Fruit fly (Drosophila melanogaster) whole organism, adult: ENCODE data around the gene CG4313.
A peak's percentile ranks its signal among the peaks of the same experiment; 100 is the strongest.

Experiments used
- CG11617 ChIP-seq: fragments of 200-800 bp; sonication (Bioruptor generic); optimal IDR thresholded peaks from 2 replicates; lab custom pipeline; 2017; ENCODE audit warnings: mild to moderate bottlenecking, missing biosample characterization, missing genetic modification reagents, missing genetic modification characterization
- CG12768 ChIP-seq: fragments of 200-800 bp; sonication (Bioruptor generic); optimal IDR thresholded peaks from 2 replicates; lab custom pipeline; 2017; ENCODE audit warnings: missing biosample characterization, missing genetic modification characterization, mild to moderate bottlenecking, moderate library complexity, missing genetic modification reagents
- CG14711 ChIP-seq: fragments of 200-800 bp; sonication (Bioruptor generic); optimal IDR thresholded peaks from 2 replicates; lab custom pipeline; 2018; ENCODE audit warnings: missing biosample characterization, mild to moderate bottlenecking, missing genetic modification characterization, moderate library complexity
- CG1620 ChIP-seq: fragments of 200-800 bp; sonication (Bioruptor generic); optimal IDR thresholded peaks from 2 replicates; lab custom pipeline; 2016; ENCODE audit warnings: missing biosample characterization, missing genetic modification characterization
- CG33017 ChIP-seq: fragments of 200-800 bp; sonication (Bioruptor generic); optimal IDR thresholded peaks from 2 replicates; lab custom pipeline; 2018; ENCODE audit warnings: missing biosample characterization, mild to moderate bottlenecking, missing genetic modification characterization, moderate library complexity
- CG5204 ChIP-seq: fragments of 200-800 bp; sonication (Bioruptor generic); optimal IDR thresholded peaks from 2 replicates; lab custom pipeline; 2016; ENCODE audit warnings: missing biosample characterization, missing genetic modification characterization
- CG7045 ChIP-seq: fragments of 200-800 bp; sonication (Bioruptor generic); optimal IDR thresholded peaks from 2 replicates; lab custom pipeline; 2017; ENCODE audit warnings: missing biosample characterization, mild to moderate bottlenecking, missing genetic modification characterization
- CG7101 ChIP-seq: fragments of 200-800 bp; sonication (Bioruptor generic); optimal IDR thresholded peaks from 2 replicates; lab custom pipeline; 2018; ENCODE audit warnings: missing biosample characterization, mild to moderate bottlenecking, missing genetic modification characterization, moderate library complexity
- Clk ChIP-seq: fragments of 200-800 bp; sonication (Bioruptor generic); optimal IDR thresholded peaks from 2 replicates; lab custom pipeline; 2017; ENCODE audit warnings: missing biosample characterization, missing genetic modification characterization
- Crg-1 ChIP-seq: fragments of 200-800 bp; sonication (Bioruptor generic); optimal IDR thresholded peaks from 2 replicates; lab custom pipeline; 2016; ENCODE audit warnings: missing biosample characterization, missing genetic modification characterization
- Hr96 ChIP-seq: fragments of 200-800 bp; sonication (Bioruptor generic); optimal IDR thresholded peaks from 2 replicates; lab custom pipeline; 2016; ENCODE audit warnings: missing biosample characterization, missing genetic modification characterization
- Mnt ChIP-seq: fragments of 200-800 bp; sonication (Bioruptor generic); optimal IDR thresholded peaks from 2 replicates; lab custom pipeline; 2016; ENCODE audit warnings: missing biosample characterization, mild to moderate bottlenecking, missing genetic modification characterization
- bab1 ChIP-seq: fragments of 200-800 bp; sonication (Bioruptor generic); optimal IDR thresholded peaks from 3 replicates; lab custom pipeline; 2019; ENCODE audit warnings: missing biosample characterization, mild to moderate bottlenecking, missing genetic modification characterization, moderate library complexity
- cic ChIP-seq: fragments of 200-800 bp; sonication (Bioruptor generic); optimal IDR thresholded peaks from 2 replicates; lab custom pipeline; 2017; ENCODE audit warnings: missing biosample characterization, mild to moderate bottlenecking, missing genetic modification characterization, moderate library complexity
- cnc ChIP-seq, 2 experiments: fragments of >200 bp; optimal IDR thresholded peaks; 2 replicates each; lab custom pipeline; 2017
- kay ChIP-seq: fragments of 200-800 bp; sonication (Bioruptor generic); peaks from one replicate; lab custom pipeline; 2016; ENCODE audit warnings: missing biosample characterization, missing genetic modification characterization, borderline replicate concordance
- ovo ChIP-seq: fragments of 200-800 bp; sonication (Bioruptor generic); optimal IDR thresholded peaks from 2 replicates; lab custom pipeline; 2016; ENCODE audit warnings: missing biosample characterization, missing genetic modification characterization
- pad ChIP-seq: fragments of 200-800 bp; sonication (Bioruptor generic); optimal IDR thresholded peaks from 3 replicates; lab custom pipeline; 2017; ENCODE audit warnings: missing biosample characterization, missing genetic modification characterization, mild to moderate bottlenecking, moderate library complexity, missing genetic modification reagents
- tj ChIP-seq: fragments of 200-800 bp; sonication (Bioruptor generic); optimal IDR thresholded peaks from 3 replicates; lab custom pipeline; 2017; ENCODE audit warnings: missing biosample characterization, mild to moderate bottlenecking, missing genetic modification characterization, moderate library complexity
- toe ChIP-seq: fragments of 200-800 bp; sonication (Bioruptor generic); optimal IDR thresholded peaks from 2 replicates; lab custom pipeline; 2016; ENCODE audit warnings: missing biosample characterization, missing genetic modification characterization

CG4313 gene

DNA sequence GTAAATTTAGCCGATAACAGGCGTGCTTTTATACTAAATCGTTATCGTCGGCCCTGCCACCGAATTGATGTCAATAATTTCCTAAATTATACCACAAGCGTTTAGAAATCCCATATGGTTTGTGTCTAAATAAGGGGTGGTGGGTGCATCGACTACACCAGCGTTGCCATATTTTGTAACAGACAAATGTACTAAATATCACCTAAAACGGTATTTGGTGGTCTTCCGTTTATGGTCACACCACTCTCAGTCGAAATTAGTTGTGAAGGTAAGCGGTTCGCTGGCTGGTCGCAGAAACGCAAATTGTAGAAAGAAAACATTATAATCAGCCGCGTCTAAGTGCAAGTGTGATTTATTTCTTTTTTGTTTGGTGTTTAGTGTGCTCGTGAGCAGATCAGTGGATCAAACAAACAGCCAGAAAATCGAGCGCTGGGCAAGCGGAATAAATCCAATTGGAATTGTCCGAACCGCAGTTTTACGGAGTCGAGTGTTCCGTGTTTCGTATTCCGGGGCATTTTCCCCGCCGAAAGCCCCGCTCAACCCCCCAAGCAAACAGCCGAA lies 38.8 kb downstream of the CG4313 start, which contains the start of the genes CG16903 and Unc-76:
CG16903 (minus strand) TSS at position 39 of the 561 bp plus-strand sequence.
Unc-76 (plus strand) TSS at position 244 of the 561 bp plus-strand sequence.
- peak; percentile 55 for TF ChIP-seq pad (GFP tag; lab: Kevin White, UChicago)
- no peak for TF ChIP-seq CG12768 (GFP tag; lab: Kevin White, UChicago)
- TF ChIP-seq Mnt (GFP tag; lab: Kevin White, UChicago): peak; percentile 90
- peak; percentile 64 for TF ChIP-seq ovo (GFP tag; lab: Kevin White, UChicago)
- TF ChIP-seq cic (GFP tag; lab: Kevin White, UChicago): peak; percentile 69
- TF ChIP-seq CG1620 (GFP tag; lab: Kevin White, UChicago): peak; percentile 54
- no peak for TF ChIP-seq Crg-1 (GFP tag; lab: Kevin White, UChicago)
- TF ChIP-seq bab1 (GFP tag; lab: Kevin White, UChicago): peak; percentile 94
- peak; percentile 74 for TF ChIP-seq CG11617
- TF ChIP-seq CG14711 (tag; lab: Kevin White, UChicago): peak; percentile 54
- peak; percentile 54 for TF ChIP-seq tj (GFP tag; lab: Kevin White, UChicago)
- TF ChIP-seq CG5204 (GFP tag; lab: Kevin White, UChicago): no peak
- peak; percentile 73 for TF ChIP-seq CG7101 (tag; lab: Kevin White, UChicago)

DNA sequence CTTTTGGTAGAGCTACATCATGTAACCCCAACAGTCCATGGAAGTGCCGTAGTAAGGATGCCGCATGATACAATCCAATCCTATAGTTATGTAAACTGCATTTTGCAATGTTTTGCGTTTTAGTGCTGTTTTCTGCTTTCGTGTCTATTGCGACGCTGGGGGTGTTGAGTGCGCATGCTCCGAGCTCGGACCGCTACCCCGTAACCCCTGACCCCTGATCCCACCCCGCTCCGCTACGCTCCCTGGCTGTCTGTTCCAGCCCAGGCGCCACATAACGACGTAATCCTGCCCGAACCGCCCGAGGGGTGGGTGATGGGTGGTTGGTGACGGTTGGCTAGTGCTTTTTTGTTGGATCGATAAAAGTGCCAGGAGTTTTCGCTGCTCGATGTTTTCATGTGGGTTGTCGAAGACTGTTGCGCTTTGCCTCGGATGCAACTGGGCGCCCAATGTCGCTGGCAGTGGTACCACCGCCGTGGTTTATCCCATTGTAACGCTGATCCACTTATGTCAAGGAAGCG lies 40.2 kb downstream of the CG4313 start:
- TF ChIP-seq bab1 (GFP tag; lab: Kevin White, UChicago): no peak
- TF ChIP-seq cic (GFP tag; lab: Kevin White, UChicago): no peak
- no peak for TF ChIP-seq CG12768 (GFP tag; lab: Kevin White, UChicago)
- no peak for TF ChIP-seq CG7101 (tag; lab: Kevin White, UChicago)
- no peak for TF ChIP-seq kay
- TF ChIP-seq Crg-1 (GFP tag; lab: Kevin White, UChicago): no peak
- no peak for TF ChIP-seq ovo (GFP tag; lab: Kevin White, UChicago)
- TF ChIP-seq pad (GFP tag; lab: Kevin White, UChicago): no peak
- TF ChIP-seq CG33017 (tag; lab: Kevin White, UChicago): no peak
- no peak for TF ChIP-seq CG11617
- no peak for TF ChIP-seq CG14711 (tag; lab: Kevin White, UChicago)
- no peak for TF ChIP-seq Clk (GFP tag; lab: Kevin White, UChicago)
- no peak for TF ChIP-seq Hr96 (GFP tag; lab: Kevin White, UChicago)
- TF ChIP-seq toe (GFP tag; lab: Kevin White, UChicago): no peak
- no peak for TF ChIP-seq tj (GFP tag; lab: Kevin White, UChicago)
- no peak for TF ChIP-seq CG7045 (GFP tag; lab: Kevin White, UChicago)

DNA sequence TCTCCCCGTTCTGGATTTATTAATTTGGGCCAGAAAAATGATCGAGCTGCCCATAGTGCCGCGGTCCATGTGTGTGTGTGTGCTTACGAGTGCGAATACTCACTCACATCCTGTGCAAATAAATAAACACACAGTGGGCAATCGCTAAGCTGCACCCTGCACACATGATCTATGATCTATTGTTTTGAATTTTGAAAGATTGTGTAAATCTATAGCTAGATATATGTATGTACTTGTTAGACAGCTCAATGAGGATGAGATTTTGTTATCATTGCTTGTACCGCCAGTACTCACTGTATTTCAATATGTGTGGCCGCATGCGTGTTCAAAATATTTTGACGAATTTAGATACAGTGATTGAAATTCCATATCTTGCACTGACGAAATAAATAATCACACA lies 41.4 kb downstream of the CG4313 start:
- peak; percentile 51 for TF ChIP-seq CG12768 (GFP tag; lab: Kevin White, UChicago)
- TF ChIP-seq bab1 (GFP tag; lab: Kevin White, UChicago): peak; percentile 81
- peak; percentile 88 for TF ChIP-seq CG7101 (tag; lab: Kevin White, UChicago)
- TF ChIP-seq CG33017 (tag; lab: Kevin White, UChicago): peak; percentile 83
- peak; percentile 45 for TF ChIP-seq Mnt (GFP tag; lab: Kevin White, UChicago)
- no peak for TF ChIP-seq Clk (GFP tag; lab: Kevin White, UChicago)
- peak; percentile 20 for TF ChIP-seq Crg-1 (GFP tag; lab: Kevin White, UChicago)
- TF ChIP-seq cic (GFP tag; lab: Kevin White, UChicago): no peak
- TF ChIP-seq CG7045 (GFP tag; lab: Kevin White, UChicago): peak; percentile 39
- TF ChIP-seq pad (GFP tag; lab: Kevin White, UChicago): peak; percentile 47
- TF ChIP-seq CG1620 (GFP tag; lab: Kevin White, UChicago): peak; percentile 22
- TF ChIP-seq tj (GFP tag; lab: Kevin White, UChicago): no peak
- no peak for TF ChIP-seq cnc (optimal IDR thresholded peaks at IDR 0.05; lab: Kevin White, UChicago)
- TF ChIP-seq CG5204 (GFP tag; lab: Kevin White, UChicago): no peak
- TF ChIP-seq kay: no peak
- TF ChIP-seq CG11617: peak; percentile 25
- peak; percentile 85 for TF ChIP-seq CG14711 (tag; lab: Kevin White, UChicago)
- peak; percentile 14 for TF ChIP-seq toe (GFP tag; lab: Kevin White, UChicago)
- TF ChIP-seq Hr96 (GFP tag; lab: Kevin White, UChicago): peak; percentile 68
- no peak for TF ChIP-seq ovo (GFP tag; lab: Kevin White, UChicago)

DNA sequence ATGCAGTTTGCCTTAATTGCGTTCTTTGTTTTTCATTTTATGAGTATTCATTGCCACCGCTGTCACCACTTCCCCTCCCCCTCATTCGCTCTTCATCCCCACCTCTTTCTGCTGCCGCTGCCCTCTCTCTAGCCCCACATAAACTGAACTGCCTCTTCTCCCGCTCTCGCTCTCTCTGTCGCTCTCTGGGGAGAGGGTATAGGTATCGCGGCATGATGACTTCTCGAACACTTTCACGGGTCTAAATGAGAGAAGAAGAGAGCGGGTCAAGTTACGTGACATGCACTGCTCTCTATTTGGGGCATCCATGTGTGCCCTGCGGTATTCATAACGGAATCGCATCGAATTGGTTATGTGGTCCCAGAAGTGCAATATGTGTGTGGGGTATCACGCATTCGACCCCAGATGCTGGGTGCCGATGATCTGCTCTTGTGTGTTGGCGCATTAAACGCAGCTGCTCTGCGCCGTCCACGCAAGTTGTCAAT lies 42.1 kb downstream of the CG4313 start:
- TF ChIP-seq CG33017 (tag; lab: Kevin White, UChicago) (no peak), Crg-1 (GFP tag; lab: Kevin White, UChicago) (peak; percentile 30), cnc (optimal IDR thresholded peaks at IDR 0.05; lab: Kevin White, UChicago) (no peak), tj (GFP tag; lab: Kevin White, UChicago) (peak; percentile 89), Hr96 (GFP tag; lab: Kevin White, UChicago) (no peak), cic (GFP tag; lab: Kevin White, UChicago) (no peak), CG11617 (no peak), CG14711 (tag; lab: Kevin White, UChicago) (peak; percentile 9), CG7101 (tag; lab: Kevin White, UChicago) (peak; percentile 48), Clk (GFP tag; lab: Kevin White, UChicago) (no peak), CG5204 (GFP tag; lab: Kevin White, UChicago) (no peak), ovo (GFP tag; lab: Kevin White, UChicago) (peak; percentile 45), toe (GFP tag; lab: Kevin White, UChicago) (no peak), pad (GFP tag; lab: Kevin White, UChicago) (no peak), CG1620 (GFP tag; lab: Kevin White, UChicago) (no peak), Mnt (GFP tag; lab: Kevin White, UChicago) (peak; percentile 53), bab1 (GFP tag; lab: Kevin White, UChicago) (peak; percentile 1), CG7045 (GFP tag; lab: Kevin White, UChicago) (no peak)
